Fruit fly (Drosophila melanogaster) whole organism, prepupa: ENCODE data around the gene CG31445.

Experiments used
- Blimp-1 ChIP-seq: fragments of 200-800 bp; sonication (Bioruptor generic); optimal IDR thresholded peaks from 3 replicates; lab custom pipeline; 2017; ENCODE audit warnings: missing biosample characterization, missing genetic modification characterization, mild to moderate bottlenecking, moderate library complexity, missing genetic modification reagents
- CG10631 ChIP-seq: fragments of 200-800 bp; sonication (Bioruptor generic); optimal IDR thresholded peaks from 2 replicates; lab custom pipeline; 2016; ENCODE audit warnings: missing biosample characterization, missing genetic modification characterization
- CG11294 ChIP-seq: fragments of 200-800 bp; sonication (Bioruptor generic); IDR thresholded peaks from 2 replicates; pipeline ENCODE4 v1.3.6; 2022; ENCODE audit warnings: missing biosample characterization, missing genetic modification characterization
- CG11762 ChIP-seq: fragments of 200-800 bp; sonication (Bioruptor generic); optimal IDR thresholded peaks from 3 replicates; lab custom pipeline; 2016; ENCODE audit warnings: missing biosample characterization, missing genetic modification characterization; ENCODE audit not compliant: insufficient read depth
- CG11902 ChIP-seq: fragments of 200-800 bp; sonication (Bioruptor generic); optimal IDR thresholded peaks from 3 replicates; lab custom pipeline; 2016; ENCODE audit warnings: missing biosample characterization, missing genetic modification characterization
- CG15336 ChIP-seq: fragments of 200-800 bp; sonication (Bioruptor generic); IDR thresholded peaks from 2 replicates; pipeline ENCODE4 v1.3.6; 2022; ENCODE audit warnings: missing biosample characterization, missing genetic modification characterization
- CG16779 ChIP-seq: fragments of 200-800 bp; sonication (Bioruptor generic); optimal IDR thresholded peaks from 3 replicates; lab custom pipeline; 2017; ENCODE audit warnings: missing biosample characterization, mild to moderate bottlenecking, missing genetic modification characterization
- CG3032 ChIP-seq: fragments of 200-800 bp; optimal IDR thresholded peaks from 2 replicates; lab custom pipeline; 2019; ENCODE audit warnings: missing biosample characterization, mild to moderate bottlenecking, missing genetic modification characterization, moderate library complexity
- CG31627 ChIP-seq: fragments of 200-800 bp; sonication (Bioruptor generic); optimal IDR thresholded peaks from 3 replicates; lab custom pipeline; 2016; ENCODE audit warnings: missing biosample characterization, missing genetic modification characterization
- CG32006 ChIP-seq: fragments of 200-800 bp; sonication (Bioruptor generic); optimal IDR thresholded peaks from 3 replicates; lab custom pipeline; 2017; ENCODE audit warnings: missing biosample characterization, mild to moderate bottlenecking, missing genetic modification characterization
- CG3919 ChIP-seq: fragments of 200-800 bp; sonication (Bioruptor generic); optimal IDR thresholded peaks from 3 replicates; lab custom pipeline; 2016; ENCODE audit warnings: missing biosample characterization, missing genetic modification characterization
- CG4318 ChIP-seq: fragments of 200-800 bp; sonication (Bioruptor generic); optimal IDR thresholded peaks from 3 replicates; lab custom pipeline; 2017; ENCODE audit warnings: missing biosample characterization, mild to moderate bottlenecking, missing genetic modification characterization
- CG6163 ChIP-seq: fragments of 200-800 bp; sonication (Bioruptor generic); IDR thresholded peaks from 3 replicates; pipeline ENCODE4 v1.3.6; 2022; ENCODE audit warnings: missing biosample characterization, missing genetic modification characterization
- CG6276 ChIP-seq: fragments of 200-800 bp; sonication (Bioruptor generic); optimal IDR thresholded peaks from 2 replicates; lab custom pipeline; 2017; ENCODE audit warnings: missing biosample characterization, mild to moderate bottlenecking, missing genetic modification characterization
- CG6792 ChIP-seq: fragments of 200-800 bp; sonication (Bioruptor generic); optimal IDR thresholded peaks from 3 replicates; lab custom pipeline; 2016; ENCODE audit warnings: missing biosample characterization, missing genetic modification characterization
- CG6808 ChIP-seq: fragments of 200-800 bp; sonication (Bioruptor generic); optimal IDR thresholded peaks from 3 replicates; lab custom pipeline; 2017; ENCODE audit warnings: missing biosample characterization, missing genetic modification characterization, mild to moderate bottlenecking, moderate library complexity, missing genetic modification reagents
- CG6854 ChIP-seq: fragments of 200-800 bp; sonication (Bioruptor generic); optimal IDR thresholded peaks from 2 replicates; lab custom pipeline; 2017; ENCODE audit warnings: missing biosample characterization, mild to moderate bottlenecking, missing genetic modification characterization
- CG7368 ChIP-seq: fragments of 200-800 bp; sonication (Bioruptor generic); optimal IDR thresholded peaks from 3 replicates; lab custom pipeline; 2016; ENCODE audit warnings: missing biosample characterization, missing genetic modification characterization
- CG8119 ChIP-seq: fragments of 200-800 bp; sonication (Bioruptor generic); IDR thresholded peaks from 3 replicates; pipeline ENCODE4 v1.3.6; 2022; ENCODE audit warnings: missing biosample characterization, missing genetic modification characterization
- CG8319 ChIP-seq: fragments of 200-800 bp; sonication (Bioruptor generic); optimal IDR thresholded peaks from 3 replicates; lab custom pipeline; 2016; ENCODE audit warnings: missing biosample characterization, missing genetic modification characterization
- CG9139 ChIP-seq: fragments of 200-800 bp; sonication (Bioruptor generic); optimal IDR thresholded peaks from 3 replicates; lab custom pipeline; 2017; ENCODE audit warnings: missing biosample characterization, mild to moderate bottlenecking, missing genetic modification characterization
- Eip75B ChIP-seq: fragments of 200-800 bp; sonication (Bioruptor generic); optimal IDR thresholded peaks from 3 replicates; lab custom pipeline; 2016; ENCODE audit warnings: missing biosample characterization, missing genetic modification characterization
- Eip78C ChIP-seq: fragments of 200-800 bp; sonication (Bioruptor generic); peaks from one replicate; lab custom pipeline; 2016; ENCODE audit warnings: missing biosample characterization, missing genetic modification characterization
- Eip93F ChIP-seq: fragments of 200-800 bp; sonication (Bioruptor generic); optimal IDR thresholded peaks from 2 replicates; lab custom pipeline; 2016; ENCODE audit warnings: missing biosample characterization, mild to moderate bottlenecking, missing genetic modification characterization
- Ets21C ChIP-seq: fragments of 200-800 bp; sonication (Bioruptor generic); optimal IDR thresholded peaks from 3 replicates; lab custom pipeline; 2016; ENCODE audit warnings: missing biosample characterization, missing genetic modification characterization
- Ets96B ChIP-seq: fragments of 200-800 bp; optimal IDR thresholded peaks from 2 replicates; lab custom pipeline; 2019; ENCODE audit warnings: missing biosample characterization, mild to moderate bottlenecking, missing genetic modification characterization, moderate library complexity
- Gug ChIP-seq: fragments of 200-800 bp; sonication (Bioruptor generic); IDR thresholded peaks from 2 replicates; pipeline ENCODE4 v1.3.6; 2022; ENCODE audit warnings: missing biosample characterization, missing genetic modification characterization
- Hr39 ChIP-seq: fragments of 200-800 bp; sonication (Bioruptor generic); optimal IDR thresholded peaks from 2 replicates; lab custom pipeline; 2016; ENCODE audit warnings: missing biosample characterization, missing genetic modification characterization
- Hr4 ChIP-seq: fragments of 200-800 bp; sonication (Bioruptor generic); optimal IDR thresholded peaks from 3 replicates; lab custom pipeline; 2016; ENCODE audit warnings: missing biosample characterization, missing genetic modification characterization
- Lpt ChIP-seq: fragments of 200-800 bp; sonication (Bioruptor generic); optimal IDR thresholded peaks from 3 replicates; lab custom pipeline; 2016; ENCODE audit warnings: missing biosample characterization, missing genetic modification characterization
- Met ChIP-seq: fragments of 200-800 bp; sonication (Bioruptor generic); optimal IDR thresholded peaks from 3 replicates; lab custom pipeline; 2016; ENCODE audit warnings: missing biosample characterization, missing genetic modification characterization
- OdsH ChIP-seq: fragments of 200-800 bp; sonication (Bioruptor generic); optimal IDR thresholded peaks from 3 replicates; lab custom pipeline; 2016; ENCODE audit warnings: missing biosample characterization, missing genetic modification characterization
- Smox ChIP-seq: fragments of 200-800 bp; sonication (Bioruptor generic); optimal IDR thresholded peaks from 3 replicates; lab custom pipeline; 2016; ENCODE audit warnings: missing biosample characterization, missing genetic modification characterization
- Sox14 ChIP-seq: fragments of 200-800 bp; sonication (Bioruptor generic); optimal IDR thresholded peaks from 3 replicates; lab custom pipeline; 2016; ENCODE audit warnings: missing biosample characterization, missing genetic modification characterization
- achi ChIP-seq: fragments of 200-800 bp; sonication (Bioruptor generic); optimal IDR thresholded peaks from 3 replicates; lab custom pipeline; 2016; ENCODE audit warnings: missing biosample characterization, missing genetic modification characterization
- acj6 ChIP-seq: fragments of 200-800 bp; sonication (Bioruptor generic); optimal IDR thresholded peaks from 3 replicates; lab custom pipeline; 2016; ENCODE audit warnings: missing biosample characterization, missing genetic modification characterization
- dsx ChIP-seq: fragments of 200-800 bp; optimal IDR thresholded peaks from 3 replicates; lab custom pipeline; 2019; ENCODE audit warnings: missing biosample characterization, mild to moderate bottlenecking, missing genetic modification characterization, moderate library complexity; ENCODE audit not compliant: poor library complexity, severe bottlenecking
- eg ChIP-seq: fragments of 200-800 bp; sonication (Bioruptor generic); IDR thresholded peaks from 3 replicates; pipeline ENCODE4 v1.3.6; 2022; ENCODE audit warnings: missing biosample characterization, missing genetic modification characterization
- pdm3 ChIP-seq: fragments of 200-800 bp; sonication (Bioruptor generic); optimal IDR thresholded peaks from 3 replicates; lab custom pipeline; 2016; ENCODE audit warnings: missing biosample characterization, missing genetic modification characterization
- salr ChIP-seq, 2 experiments: fragments of 200-800 bp; sonication (Bioruptor generic); optimal IDR thresholded peaks; 3 replicates each; lab custom pipeline; 2016 to 2018; ENCODE audit warnings: missing biosample characterization in 2 of 2, missing genetic modification characterization in 2 of 2, mild to moderate bottlenecking in 1 of 2
- spab ChIP-seq: fragments of 200-800 bp; sonication (Bioruptor generic); optimal IDR thresholded peaks from 2 replicates; lab custom pipeline; 2017; ENCODE audit warnings: missing biosample characterization, mild to moderate bottlenecking, missing genetic modification characterization, missing genetic modification reagents
- ss ChIP-seq, 2 experiments: fragments of 200-800 bp; sonication (Bioruptor generic); optimal IDR thresholded peaks; 2 replicates in 1 of 2; 3 replicates in 1 of 2; lab custom pipeline; 2017 to 2018; ENCODE audit warnings: mild to moderate bottlenecking in 2 of 2, missing biosample characterization in 2 of 2, missing genetic modification characterization in 2 of 2, moderate library complexity in 1 of 2
- svp ChIP-seq: fragments of 200-800 bp; sonication (Bioruptor generic); peaks from one replicate; lab custom pipeline; 2016; ENCODE audit warnings: missing biosample characterization, missing genetic modification characterization
- topi ChIP-seq: fragments of 200-800 bp; sonication (Bioruptor generic); optimal IDR thresholded peaks from 3 replicates; lab custom pipeline; 2016; ENCODE audit warnings: missing biosample characterization, missing genetic modification characterization
- vri ChIP-seq: fragments of 200-800 bp; sonication (Bioruptor generic); optimal IDR thresholded peaks from 3 replicates; lab custom pipeline; 2016; ENCODE audit warnings: missing biosample characterization, mild to moderate bottlenecking, missing genetic modification characterization

CG31445 gene

dm6 chr3R:29214262-29214661 is 30.4 kb downstream of the CG31445 start (continued):
- TF ChIP-seq CG16779 (tag; lab: Kevin White, UChicago) (peak; percentile 99), vri (peak; percentile 100), Ets21C (GFP tag; lab: Kevin White, UChicago) (peak; percentile 99), CG3032 (tag; lab: Kevin White, UChicago) (peak; percentile 100), salr (GFP tag; optimal IDR thresholded peaks at IDR 0.05; lab: Kevin White, UChicago) (peak; percentile 99 to 100), OdsH (peak; percentile 100), dsx (GFP tag; lab: Kevin White, UChicago) (peak; percentile 99), Hr39 (GFP tag; lab: Kevin White, UChicago) (peak; percentile 99), topi (GFP tag; lab: Kevin White, UChicago) (peak; percentile 100), CG6276 (GFP tag; lab: Kevin White, UChicago) (peak; percentile 100), Smox (GFP tag; lab: Kevin White, UChicago) (peak; percentile 100), CG6792 (GFP tag; lab: Kevin White, UChicago) (peak; percentile 100), CG4318 (GFP tag; lab: Kevin White, UChicago) (peak; percentile 99), CG11294 (peak; percentile 99), CG31627 (GFP tag; lab: Kevin White, UChicago) (peak; percentile 100), CG32006 (peak; percentile 100), CG11902 (GFP tag; lab: Kevin White, UChicago) (peak; percentile 99), ss (GFP tag; optimal IDR thresholded peaks at IDR 0.05; lab: Kevin White, UChicago) (peak; percentile 100), spab (GFP tag; lab: Kevin White, UChicago) (peak; percentile 100), CG7368 (peak; percentile 100)

dm6 chr3R:29213416-29213815 is 31.2 kb downstream of the CG31445 start:
- TF ChIP-seq OdsH (no peak), CG16779 (tag; lab: Kevin White, UChicago) (no peak), Sox14 (GFP tag; lab: Kevin White, UChicago) (no peak), Blimp-1 (GFP tag; lab: Kevin White, UChicago) (no peak)

DNA sequence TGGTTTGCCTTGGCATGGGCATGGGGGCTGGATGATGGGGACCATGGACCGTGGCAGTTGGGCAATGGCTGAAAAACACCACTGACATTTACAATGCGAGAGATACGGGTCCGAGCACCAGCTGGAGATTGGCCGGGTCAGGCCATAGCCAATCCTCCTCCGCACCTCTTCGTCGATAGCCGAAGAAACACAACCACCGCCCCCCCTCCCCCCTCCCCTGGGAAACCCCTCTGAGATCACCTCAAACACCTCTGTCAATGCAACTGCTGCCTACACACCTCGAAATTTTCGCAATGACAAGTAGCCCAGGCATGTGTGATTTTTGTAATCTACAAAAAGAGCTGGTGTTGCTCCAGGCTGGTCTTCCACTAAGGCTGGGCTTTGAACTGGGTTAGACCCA is 32.1 kb downstream of the CG31445 start:
- TF ChIP-seq Met (GFP tag; lab: Kevin White, UChicago) (no peak), CG6808 (GFP tag; lab: Kevin White, UChicago) (no peak), Eip93F (no peak), Hr4 (GFP tag; lab: Kevin White, UChicago) (no peak), CG11902 (GFP tag; lab: Kevin White, UChicago) (no peak)

DNA sequence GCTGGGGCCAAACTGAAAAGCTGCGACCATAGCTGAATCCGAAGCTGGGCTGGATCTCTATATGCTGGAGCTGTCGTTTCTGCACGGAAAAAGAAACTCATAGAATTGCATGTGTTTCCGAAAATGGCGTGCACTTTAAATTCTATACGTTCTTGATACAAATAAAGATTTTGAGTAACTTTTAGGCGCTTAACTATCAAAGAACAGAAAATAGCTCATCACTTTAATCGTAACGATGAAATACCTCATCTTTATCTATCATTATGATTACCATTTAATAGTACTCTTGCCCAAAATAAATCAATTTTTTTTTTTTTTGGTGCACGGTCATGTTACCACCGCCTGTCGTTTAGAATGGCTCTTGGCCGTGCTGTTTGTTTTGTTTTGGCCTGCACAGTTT is 32.9 kb downstream of the CG31445 start:
- TF ChIP-seq CG8119 (peak; percentile 56), Lpt (GFP tag; lab: Kevin White, UChicago) (peak; percentile 37), salr (GFP tag; optimal IDR thresholded peaks at IDR 0.05; lab: Kevin White, UChicago) (no peak), CG4318 (GFP tag; lab: Kevin White, UChicago) (no peak), CG6163 (GFP tag; lab: Robert Waterston, UW) (0 out of 3 replicates have a peak, but pooled peaks have one; percentile 31), Sox14 (GFP tag; lab: Kevin White, UChicago) (peak; percentile 47), CG3032 (tag; lab: Kevin White, UChicago) (peak; percentile 5), CG8319 (GFP tag; lab: Kevin White, UChicago) (no peak), eg (GFP tag; lab: Robert Waterston, UW) (peak; percentile 54; the same call in 1 of the 3 replicates), Met (GFP tag; lab: Kevin White, UChicago) (no peak), acj6 (GFP tag; lab: Kevin White, UChicago) (no peak), CG3919 (GFP tag; lab: Kevin White, UChicago) (peak; percentile 44), svp (GFP tag; lab: Kevin White, UChicago) (peak; percentile 21), CG9139 (GFP tag; lab: Kevin White, UChicago) (no peak), CG11762 (GFP tag; lab: Kevin White, UChicago) (peak; percentile 35), spab (GFP tag; lab: Kevin White, UChicago) (no peak), Gug (GFP tag; lab: Robert Waterston, UW) (peak; percentile 37; the same call in 1 of the 2 replicates), Eip75B (GFP tag; lab: Kevin White, UChicago) (no peak), achi (peak; percentile 52), Ets96B (tag; lab: Kevin White, UChicago) (peak; percentile 12), CG11294 (no peak), Eip78C (peak; percentile 67), Hr4 (GFP tag; lab: Kevin White, UChicago) (peak; percentile 23), CG15336 (GFP tag; lab: Robert Waterston, UW) (peak; percentile 35), CG6854 (GFP tag; lab: Kevin White, UChicago) (no peak), CG10631 (peak; percentile 41), CG6276 (GFP tag; lab: Kevin White, UChicago) (peak; percentile 63), CG32006 (peak; percentile 58), pdm3 (GFP tag; lab: Kevin White, UChicago) (no peak)
